Fruit fly (Drosophila melanogaster): ENCODE measurements around the gene CG12725.

CG12725 gene

dm6 chrX:13373239-13374153 is 29.2 kb downstream of the CG12725 start (continued):
- no peak for TF ChIP-seq CG3163 (GFP tag; optimal IDR thresholded peaks at IDR 0.05)
- TF ChIP-seq CG32772 (GFP tag; IDR thresholded peaks at IDR 0.05), result peak; percentile 79
- peak; percentile 61; the same call in 1 of the 2 replicates for TF ChIP-seq CG1024 (GFP tag; IDR thresholded peaks at IDR 0.05)
- TF ChIP-seq wdn (GFP tag; IDR thresholded peaks at IDR 0.05), result peak; percentile 79
- no peak for TF ChIP-seq Gsc (GFP tag; IDR thresholded peaks at IDR 0.05)
- TF ChIP-seq D19A (tag; optimal IDR thresholded peaks at IDR 0.05), result peak; percentile 80
- peak; percentile 57 for TF ChIP-seq CG4404 (GFP tag; IDR thresholded peaks at IDR 0.05)
- TF ChIP-seq Lim3 (GFP tag; IDR thresholded peaks at IDR 0.05), result 0 out of 2 replicates have a peak, but pooled peaks have one; percentile 34
- TF ChIP-seq CG18011 (GFP tag; optimal IDR thresholded peaks at IDR 0.05), result peak; percentile 33
- peak; percentile 81 for TF ChIP-seq tin (GFP tag; optimal IDR thresholded peaks at IDR 0.05)
- peak; percentile 77 for TF ChIP-seq CG18476 (GFP tag; optimal IDR thresholded peaks at IDR 0.05)
- peak; percentile 62 for TF ChIP-seq Spps (tag; optimal IDR thresholded peaks at IDR 0.05)
- no peak for TF ChIP-seq prd (optimal IDR thresholded peaks at IDR 0.05)
- peak; percentile 82 for TF ChIP-seq prd (GFP tag; IDR thresholded peaks at IDR 0.05)
- no peak for TF ChIP-seq shn (GFP tag; optimal IDR thresholded peaks at IDR 0.05)
- TF ChIP-seq CG8924 (tag; optimal IDR thresholded peaks at IDR 0.05), result peak; percentile 92
- peak; percentile 81 for TF ChIP-seq tgo (GFP tag; IDR thresholded peaks at IDR 0.05)
- peak; percentile 36 for TF ChIP-seq wek (GFP tag; optimal IDR thresholded peaks at IDR 0.05)
- no peak for TF ChIP-seq tll (GFP tag; optimal IDR thresholded peaks at IDR 0.05)
- TF ChIP-seq CG12219 (GFP tag; optimal IDR thresholded peaks at IDR 0.05), result peak; percentile 79
- TF ChIP-seq croc (GFP tag; conservative IDR thresholded peaks at IDR 0.05), result peak; percentile 43; the same call in 1 of the 3 replicates
- TF ChIP-seq Oli (tag; optimal IDR thresholded peaks at IDR 0.05), result peak; percentile 87
- TF ChIP-seq ATbp (GFP tag; optimal IDR thresholded peaks at IDR 0.05), result peak; percentile 82
- TF ChIP-seq Six4 (GFP tag; optimal IDR thresholded peaks at IDR 0.05), result peak; percentile 77
- peak; percentile 55 for TF ChIP-seq cg (GFP tag; optimal IDR thresholded peaks at IDR 0.05)
- TF ChIP-seq CG7839 (tag; optimal IDR thresholded peaks at IDR 0.05), result peak; percentile 79
- no peak for TF ChIP-seq p53 (GFP tag; optimal IDR thresholded peaks at IDR 0.05)
- TF ChIP-seq Pdp1 (GFP tag; optimal IDR thresholded peaks at IDR 0.05), result peak in 1 of 2 experiments; percentile 24
- TF ChIP-seq Bgb (GFP tag; IDR thresholded peaks at IDR 0.05; ENCODE audit: partially characterized antibody), result no peak
- TF ChIP-seq CG34422 (GFP tag; IDR thresholded peaks at IDR 0.05), result peak; percentile 81
- TF ChIP-seq Dad (GFP tag; optimal IDR thresholded peaks at IDR 0.05), result no peak

- TF ChIP-seq Pdp1 (GFP tag; optimal IDR thresholded peaks at IDR 0.05) (peak in 1 of 2 experiments; percentile 67), CG7786 (GFP tag; optimal IDR thresholded peaks at IDR 0.05) (no peak), HmgD (GFP tag; optimal IDR thresholded peaks at IDR 0.05) (no peak), nom (GFP tag; optimal IDR thresholded peaks at IDR 0.05) (peak; percentile 35), Hr39 (optimal IDR thresholded peaks at IDR 0.05) (no peak), sug (tag; optimal IDR thresholded peaks at IDR 0.05) (peak; percentile 4), CG2116 (GFP tag; optimal IDR thresholded peaks at IDR 0.05) (no peak)
These were observed 30.2 kb downstream of the CG12725 start for dm6 chrX:13372512-13372911.

- no peak for TF ChIP-seq CG11504 (tag; optimal IDR thresholded peaks at IDR 0.05)
- TF ChIP-seq insv (GFP tag; optimal IDR thresholded peaks at IDR 0.05), result peak in 1 of 2 experiments; percentile 20
- peak; percentile 18 for TF ChIP-seq exex (tag; optimal IDR thresholded peaks at IDR 0.05)
- no peak for TF ChIP-seq nom (GFP tag; optimal IDR thresholded peaks at IDR 0.05)
- TF ChIP-seq gem (tag; optimal IDR thresholded peaks at IDR 0.05), result no peak
- TF ChIP-seq grn (GFP tag; optimal IDR thresholded peaks at IDR 0.05), result peak; percentile 2
- TF ChIP-seq CG13296 (GFP tag; optimal IDR thresholded peaks at IDR 0.05), result no peak
- peak in 1 of 2 experiments; percentile 9 for TF ChIP-seq eve (GFP tag; optimal IDR thresholded peaks at IDR 0.05)
- peak in 1 of 2 experiments; percentile 46 for TF ChIP-seq Pdp1 (GFP tag; optimal IDR thresholded peaks at IDR 0.05)
- TF ChIP-seq sug (tag; optimal IDR thresholded peaks at IDR 0.05), result peak; percentile 65
- peak; percentile 69 for TF ChIP-seq crol (GFP tag; IDR thresholded peaks at IDR 0.05)
These were observed 31.0 kb downstream of the CG12725 start for dm6 chrX:13371704-13372049.
